Fruit fly (Drosophila melanogaster) ovary, adult (tissue): Measurements from ENCODE around the gene msb1l.

Source experiments
- CG17801 ChIP-seq: fragments of 200-800 bp; optimal IDR thresholded peaks from 2 replicates; lab custom pipeline; 2019; ENCODE audit warnings: missing biosample characterization, mild to moderate bottlenecking, missing genetic modification characterization, moderate library complexity; ENCODE audit not compliant: partially characterized antibody

Gene msb1l

DNA sequence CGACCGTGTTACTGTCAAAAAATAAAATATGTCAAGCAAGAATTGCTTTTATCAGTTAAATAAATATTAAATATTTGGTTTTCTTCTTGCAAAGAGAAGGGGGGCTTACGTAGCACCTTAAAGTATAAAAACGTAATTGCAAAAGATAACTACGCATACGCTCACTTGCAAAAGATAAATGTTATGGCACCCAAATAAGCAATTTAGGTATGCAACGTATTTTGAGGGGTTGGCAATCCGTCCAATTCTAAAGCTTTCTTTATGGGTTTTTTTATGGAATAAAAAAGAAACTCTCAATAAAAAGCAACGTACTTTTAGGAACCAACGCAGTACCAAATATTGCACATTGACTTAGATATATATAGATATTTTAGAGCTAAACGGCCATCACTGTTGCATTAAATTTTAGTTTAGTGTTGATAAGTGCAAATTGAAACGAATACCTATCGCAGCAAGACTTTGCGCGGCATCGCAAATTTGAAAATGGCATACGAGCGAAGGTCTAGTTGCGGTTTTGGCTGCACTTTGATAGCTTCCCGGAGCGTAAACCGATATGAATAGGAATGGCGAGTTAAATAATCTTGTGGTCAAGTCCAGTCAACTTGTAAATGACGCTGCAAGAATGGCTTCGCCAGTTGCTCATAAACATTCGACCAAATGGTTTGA is 12.1 kb upstream of the msb1l start, which contains the start of gene CG13077:
Gene CG13077 (plus strand): TSS at position 631 of the 666 bp plus-strand sequence.
- no peak for TF ChIP-seq CG17801 (GFP tag; lab: Kevin White, UChicago)

- no peak for TF ChIP-seq CG17801 (GFP tag; lab: Kevin White, UChicago)
These were observed 10.1 kb upstream of the msb1l start for dm6 chr2L:19567305-19567898.

dm6 chr2L:19570806-19571254 is 6.7 kb upstream of the msb1l start:
- peak; percentile 45 for TF ChIP-seq CG17801 (GFP tag; lab: Kevin White, UChicago)

DNA sequence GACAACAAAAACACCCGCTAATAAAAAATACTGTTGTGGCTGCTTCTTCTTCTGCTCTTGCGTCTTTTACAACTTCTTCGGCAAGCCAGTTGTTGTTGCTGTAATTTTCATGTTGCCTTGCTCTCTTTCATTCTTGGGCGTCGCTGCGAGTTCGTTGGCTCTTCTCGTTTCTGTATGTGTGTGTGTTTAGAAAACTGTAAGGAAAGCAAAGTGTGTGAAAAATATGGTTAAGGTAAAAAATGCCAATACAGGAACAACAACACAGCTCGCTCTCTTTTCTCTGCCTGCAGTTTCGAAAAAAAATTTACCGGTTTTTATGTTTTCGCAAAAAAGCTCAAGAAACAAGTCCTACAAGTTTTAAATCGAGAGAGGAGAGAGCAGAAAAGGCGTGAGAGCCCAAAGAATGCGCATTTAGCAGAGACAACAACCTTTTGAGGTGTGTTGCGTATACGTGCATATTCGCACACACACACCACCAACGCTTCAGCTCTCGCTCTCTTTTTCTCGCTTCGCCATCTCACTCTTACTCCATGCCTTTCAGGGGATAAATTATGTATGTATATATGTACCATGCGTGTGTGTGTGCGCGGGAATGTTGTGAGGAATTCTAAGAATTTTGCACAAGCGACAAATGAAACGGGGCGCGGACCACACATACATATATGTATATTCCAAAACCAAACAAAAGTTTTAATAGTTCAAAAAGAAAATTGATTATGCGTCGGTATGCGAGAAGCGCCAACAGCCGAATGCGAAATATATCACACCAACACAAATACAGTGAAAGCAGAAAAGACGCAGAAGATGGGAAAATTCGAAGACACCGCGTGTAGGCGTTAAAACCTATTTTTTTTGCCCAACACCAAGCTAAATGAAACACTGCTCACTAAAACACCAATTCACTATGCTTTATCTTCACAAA is 5.7 kb upstream of the msb1l start:
- TF ChIP-seq CG17801 (GFP tag; lab: Kevin White, UChicago), result no peak

- peak; percentile 56 for TF ChIP-seq CG17801 (GFP tag; lab: Kevin White, UChicago)
These were observed 4.8 kb upstream of the msb1l start for dm6 chr2L:19572496-19573317.

- no peak for TF ChIP-seq CG17801 (GFP tag; lab: Kevin White, UChicago)
These were observed 3.1 kb upstream of the msb1l start for dm6 chr2L:19574364-19574763.

- no peak for TF ChIP-seq CG17801 (GFP tag; lab: Kevin White, UChicago)
These were observed 2.4 kb upstream of the msb1l start for dm6 chr2L:19574959-19575625.

- TF ChIP-seq CG17801 (GFP tag; lab: Kevin White, UChicago), result peak; percentile 14
These were observed 1.7 kb upstream of the msb1l start for dm6 chr2L:19575626-19576298.

DNA sequence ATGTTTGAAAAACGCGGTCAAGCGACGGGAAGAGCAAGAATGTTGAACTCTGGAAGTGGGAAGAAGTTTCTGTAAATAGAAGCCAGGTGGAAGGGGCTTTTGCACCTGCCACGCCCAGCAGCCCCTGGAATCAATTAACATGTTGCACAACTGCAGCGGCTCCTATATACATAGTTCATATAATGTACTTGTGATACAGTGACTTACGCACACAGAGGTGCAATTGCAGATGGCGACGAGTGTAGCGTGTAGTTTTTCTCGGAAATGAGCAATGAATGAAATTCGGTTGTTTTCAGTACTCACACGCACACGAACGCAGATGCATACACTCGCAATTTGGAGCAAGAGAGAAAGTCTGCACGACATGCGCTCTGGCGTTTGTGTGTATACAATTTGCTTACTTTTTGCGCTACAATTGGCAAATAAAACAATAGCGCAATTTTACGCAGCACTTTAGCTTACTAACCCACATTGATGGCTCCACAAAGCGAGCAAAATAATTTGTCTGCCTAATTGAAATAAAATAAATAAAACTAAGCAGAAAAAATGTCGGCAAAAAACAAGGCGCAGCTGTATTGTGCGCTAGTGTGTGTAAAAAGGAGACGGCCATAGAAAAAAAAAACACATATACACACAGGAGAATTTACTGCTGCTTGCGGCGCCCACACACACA is 1.1 kb upstream of the msb1l start:
- TF ChIP-seq CG17801 (GFP tag; lab: Kevin White, UChicago), result peak; percentile 56

DNA sequence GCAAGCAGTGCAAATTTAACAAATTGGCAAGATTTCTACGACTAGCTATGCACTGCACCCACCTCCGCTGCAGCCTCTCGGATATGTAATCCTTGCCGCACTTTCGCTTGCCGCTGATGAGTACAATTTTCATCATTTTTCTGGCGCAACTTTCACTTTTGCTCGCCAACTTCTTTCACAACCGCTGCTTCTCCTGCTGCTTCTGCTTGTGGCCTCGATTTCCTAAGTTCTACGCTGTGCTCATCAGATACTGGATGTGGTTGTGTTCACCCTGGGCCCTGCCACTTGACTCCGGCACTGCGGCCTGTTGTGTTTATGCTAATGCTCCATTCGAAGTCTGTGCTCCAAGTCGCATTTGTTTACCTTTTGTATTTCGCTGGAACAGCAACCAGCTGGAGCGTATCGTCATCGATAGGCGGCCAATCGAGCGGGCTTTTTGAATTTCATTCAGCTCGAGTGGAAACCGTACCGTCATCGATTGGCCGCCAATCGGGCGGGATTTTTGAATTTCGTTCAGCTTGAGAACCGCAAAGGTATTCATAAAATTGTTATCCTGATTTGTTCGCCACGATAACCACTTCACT is 2.6 kb downstream of the msb1l start, which contains the start of gene Pmvk:
Gene Pmvk (minus strand): TSS at position 357 of the 584 bp plus-strand sequence.
- TF ChIP-seq CG17801 (GFP tag; lab: Kevin White, UChicago), result no peak

dm6 chr2L:19582185-19582584 is 4.7 kb downstream of the msb1l start, which contains the start of gene Hakai:
TSS of gene Hakai (minus strand) at chr2L:19582474.
- TF ChIP-seq CG17801 (GFP tag; lab: Kevin White, UChicago), result peak; percentile 36

DNA sequence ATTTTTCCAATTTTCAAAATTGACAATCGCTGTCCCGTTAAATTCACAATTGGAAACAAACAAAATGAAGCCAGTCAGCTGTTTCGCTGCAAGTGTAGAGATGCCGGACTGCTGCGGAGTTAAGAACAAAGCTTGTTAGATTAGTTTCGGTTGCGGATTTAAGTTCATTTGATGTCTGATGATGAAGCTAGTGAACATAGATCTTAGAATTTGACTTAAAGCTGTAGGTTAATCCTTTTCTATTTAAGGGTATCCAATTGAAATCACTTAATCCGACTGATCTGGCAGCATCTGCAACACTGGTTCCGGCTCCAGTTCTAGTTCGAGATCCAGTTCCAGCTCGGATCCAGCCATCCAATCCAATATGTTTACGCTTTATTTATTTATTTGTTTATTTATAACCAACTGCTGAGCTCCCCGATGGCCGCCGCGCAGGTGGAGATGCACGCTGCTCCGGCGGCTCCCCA is 6.5 kb downstream of the msb1l start, which contains the start of the genes PCNA2 and CG10366:
Gene PCNA2 (minus strand): TSS at position 65 of the 467 bp plus-strand sequence.
Gene CG10366 (plus strand): TSS at position 310 of the 467 bp plus-strand sequence.
- peak; percentile 48 for TF ChIP-seq CG17801 (GFP tag; lab: Kevin White, UChicago)
